Fruit fly (Drosophila melanogaster) whole organism, embryonic: Measurements from ENCODE around the gene CG10311.

Experiments
- Adf1 ChIP-seq: fragments of 200-800 bp; sonication (Bioruptor generic); IDR thresholded peaks from 2 replicates; pipeline ENCODE4 v1.3.6; 2022; ENCODE audit warnings: missing biosample characterization, missing genetic modification characterization
- Atf-2 ChIP-seq: fragments of 200-800 bp; sonication (Bioruptor generic); optimal IDR thresholded peaks from 2 replicates; lab custom pipeline; 2016; ENCODE audit warnings: missing biosample characterization, missing genetic modification characterization
- Atf6 ChIP-seq: fragments of 200-800 bp; sonication (Bioruptor generic); IDR thresholded peaks from 2 replicates; pipeline ENCODE4 v1.3.6; 2022; ENCODE audit warnings: missing biosample characterization, missing genetic modification characterization
- CG11723 ChIP-seq: fragments of 200-800 bp; sonication (Bioruptor generic); optimal IDR thresholded peaks from 2 replicates; lab custom pipeline; 2017; ENCODE audit warnings: missing biosample characterization, mild to moderate bottlenecking, missing genetic modification characterization
- CG12236 ChIP-seq: fragments of 200-800 bp; sonication (Bioruptor generic); optimal IDR thresholded peaks from 2 replicates; lab custom pipeline; 2016; ENCODE audit warnings: missing biosample characterization, missing genetic modification characterization
- CG12299 ChIP-seq: fragments of 200-800 bp; sonication (Bioruptor generic); optimal IDR thresholded peaks from 2 replicates; lab custom pipeline; 2018; ENCODE audit warnings: missing biosample characterization, mild to moderate bottlenecking, missing genetic modification characterization
- CG13624 ChIP-seq: fragments of 200-800 bp; sonication (Bioruptor generic); optimal IDR thresholded peaks from 2 replicates; lab custom pipeline; 2016; ENCODE audit warnings: missing biosample characterization, missing genetic modification characterization
- CG13775 ChIP-seq: fragments of 200-800 bp; sonication (Bioruptor generic); optimal IDR thresholded peaks from 3 replicates; lab custom pipeline; 2017; ENCODE audit warnings: missing biosample characterization, mild to moderate bottlenecking, missing genetic modification characterization
- CG15073 ChIP-seq: fragments of 200-800 bp; sonication (Bioruptor generic); optimal IDR thresholded peaks from 2 replicates; lab custom pipeline; 2016; ENCODE audit warnings: missing biosample characterization, missing genetic modification characterization
- CG15479 ChIP-seq: fragments of 200-800 bp; sonication (Bioruptor generic); optimal IDR thresholded peaks from 3 replicates; lab custom pipeline; 2019; ENCODE audit warnings: missing biosample characterization, mild to moderate bottlenecking, missing genetic modification characterization, moderate library complexity
- CG16863 ChIP-seq: fragments of 200-800 bp; sonication (Bioruptor generic); optimal IDR thresholded peaks from 3 replicates; lab custom pipeline; 2016; ENCODE audit warnings: missing biosample characterization, missing genetic modification characterization
- CG17328 ChIP-seq: fragments of 200-800 bp; sonication (Bioruptor generic); IDR thresholded peaks from 2 replicates; pipeline ENCODE4 v1.3.6; 2022; ENCODE audit warnings: missing biosample characterization, missing genetic modification characterization
- CG1792 ChIP-seq: fragments of 200-800 bp; sonication (Bioruptor generic); optimal IDR thresholded peaks from 2 replicates; lab custom pipeline; 2016; ENCODE audit warnings: missing biosample characterization, missing genetic modification characterization
- CG18599 ChIP-seq: fragments of 200-800 bp; sonication (Bioruptor generic); optimal IDR thresholded peaks from 3 replicates; lab custom pipeline; 2017; ENCODE audit warnings: missing biosample characterization, missing genetic modification characterization, mild to moderate bottlenecking, moderate library complexity, missing genetic modification reagents
- CG18619 ChIP-seq: fragments of 200-800 bp; sonication (Bioruptor generic); optimal IDR thresholded peaks from 3 replicates; lab custom pipeline; 2017; ENCODE audit warnings: missing biosample characterization, mild to moderate bottlenecking, missing genetic modification characterization
- CG2199 ChIP-seq: fragments of 200-800 bp; sonication (Bioruptor generic); IDR thresholded peaks from 3 replicates; pipeline ENCODE4 v1.3.6; 2022; ENCODE audit warnings: missing biosample characterization, missing genetic modification characterization
- CG32772 ChIP-seq: fragments of 200-800 bp; sonication (Bioruptor generic); IDR thresholded peaks from 2 replicates; pipeline ENCODE4 v1.3.6; 2022; ENCODE audit warnings: missing biosample characterization, missing genetic modification characterization
- CG5245 ChIP-seq: fragments of 200-800 bp; sonication (Bioruptor generic); optimal IDR thresholded peaks from 3 replicates; lab custom pipeline; 2016; ENCODE audit warnings: missing biosample characterization, missing genetic modification characterization
- CG5953 ChIP-seq: fragments of 200-800 bp; sonication (Bioruptor generic); IDR thresholded peaks from 2 replicates; pipeline ENCODE4 v1.3.6; 2022; ENCODE audit warnings: missing biosample characterization, missing genetic modification characterization
- CG6175 ChIP-seq: fragments of 200-800 bp; sonication (Bioruptor generic); IDR thresholded peaks from 3 replicates; pipeline ENCODE4 v1.3.6; 2022; ENCODE audit warnings: missing biosample characterization, missing genetic modification characterization
- CG6254 ChIP-seq: fragments of 200-800 bp; sonication (Bioruptor generic); optimal IDR thresholded peaks from 3 replicates; lab custom pipeline; 2017; ENCODE audit warnings: mild to moderate bottlenecking, missing biosample characterization, missing genetic modification reagents, missing genetic modification characterization
- CG6854 ChIP-seq: fragments of 200-800 bp; sonication (Bioruptor generic); optimal IDR thresholded peaks from 3 replicates; lab custom pipeline; 2017; ENCODE audit warnings: missing biosample characterization, mild to moderate bottlenecking, missing genetic modification characterization
- CG8478 ChIP-seq: fragments of >200 bp; optimal IDR thresholded peaks from 2 replicates; lab custom pipeline; 2018
- D ChIP-seq, 2 experiments: fragments of 200-800 bp in 1 of 2; fragments of >200 bp in 1 of 2; sonication (Bioruptor generic) in 1 of 2; optimal IDR thresholded peaks; 2 replicates in 1 of 2; 3 replicates in 1 of 2; lab custom pipeline; 2017; ENCODE audit warnings: mild to moderate bottlenecking in 1 of 2, missing biosample characterization in 1 of 2, missing genetic modification characterization in 1 of 2, missing genetic modification reagents in 1 of 2
- D19A ChIP-seq: fragments of 200-800 bp; optimal IDR thresholded peaks from 3 replicates; lab custom pipeline; 2019; ENCODE audit warnings: missing biosample characterization, mild to moderate bottlenecking, missing genetic modification characterization, moderate library complexity
- Hmr ChIP-seq: fragments of 200-800 bp; sonication (Bioruptor generic); optimal IDR thresholded peaks from 3 replicates; lab custom pipeline; 2017; ENCODE audit warnings: mild to moderate bottlenecking, missing biosample characterization, missing genetic modification reagents, missing genetic modification characterization
- Kr ChIP-seq: fragments of 200-800 bp; sonication (Bioruptor generic); optimal IDR thresholded peaks from 2 replicates; lab custom pipeline; 2017; ENCODE audit warnings: missing biosample characterization, mild to moderate bottlenecking, missing genetic modification characterization
- Lhr ChIP-seq: fragments of 200-800 bp; sonication (Bioruptor generic); optimal IDR thresholded peaks from 3 replicates; lab custom pipeline; 2017; ENCODE audit warnings: mild to moderate bottlenecking, missing biosample characterization, missing genetic modification reagents, missing genetic modification characterization
- Med ChIP-seq: fragments of 200-800 bp; sonication (Bioruptor generic); peaks from one replicate; lab custom pipeline; 2016; ENCODE audit warnings: missing biosample characterization, missing genetic modification characterization, mild to moderate bottlenecking, inconsistent platforms, moderate library complexity
- Nf-YB ChIP-seq: fragments of 200-800 bp; sonication (Bioruptor generic); optimal IDR thresholded peaks from 3 replicates; lab custom pipeline; 2019; ENCODE audit warnings: missing biosample characterization, mild to moderate bottlenecking, missing genetic modification characterization, moderate library complexity
- Nf-YC ChIP-seq: fragments of 200-800 bp; optimal IDR thresholded peaks from 3 replicates; lab custom pipeline; 2019; ENCODE audit warnings: missing biosample characterization, mild to moderate bottlenecking, missing genetic modification characterization, moderate library complexity
- Poxn ChIP-seq: fragments of 200-800 bp; sonication (Bioruptor generic); IDR thresholded peaks from 2 replicates; pipeline ENCODE4 v1.3.6; 2022; ENCODE audit warnings: missing biosample characterization, missing genetic modification characterization
- Rfx ChIP-seq: fragments of 200-800 bp; sonication (Bioruptor generic); IDR thresholded peaks from 2 replicates; pipeline ENCODE4 v1.3.6; 2022; ENCODE audit warnings: missing biosample characterization, missing genetic modification characterization
- ab ChIP-seq: fragments of 200-800 bp; sonication (Bioruptor generic); optimal IDR thresholded peaks from 2 replicates; lab custom pipeline; 2016; ENCODE audit warnings: missing biosample characterization, missing genetic modification characterization
- caup ChIP-seq: fragments of 200-800 bp; sonication (Bioruptor generic); optimal IDR thresholded peaks from 3 replicates; lab custom pipeline; 2017; ENCODE audit warnings: missing biosample characterization, mild to moderate bottlenecking, missing genetic modification characterization, moderate library complexity; ENCODE audit not compliant: severe bottlenecking
- chm ChIP-seq: fragments of 200-800 bp; sonication (Bioruptor generic); IDR thresholded peaks from 2 replicates; pipeline ENCODE4 v1.3.6; 2022; ENCODE audit warnings: missing biosample characterization, missing genetic modification characterization
- ci ChIP-seq: fragments of 200-800 bp; sonication (Bioruptor generic); IDR thresholded peaks from 3 replicates; pipeline ENCODE4 v1.3.6; 2022; ENCODE audit warnings: missing biosample characterization, missing genetic modification characterization
- crc ChIP-seq: fragments of 200-800 bp; sonication (Bioruptor generic); optimal IDR thresholded peaks from 2 replicates; lab custom pipeline; 2016; ENCODE audit warnings: missing biosample characterization, missing genetic modification characterization
- dati ChIP-seq: fragments of 200-800 bp; sonication (Bioruptor generic); IDR thresholded peaks from 2 replicates; pipeline ENCODE4 v1.3.6; 2022; ENCODE audit warnings: missing biosample characterization, missing genetic modification characterization
- fd102C ChIP-seq: fragments of 200-800 bp; sonication (Bioruptor generic); optimal IDR thresholded peaks from 2 replicates; lab custom pipeline; 2018; ENCODE audit warnings: missing biosample characterization, mild to moderate bottlenecking, missing genetic modification characterization, moderate library complexity
- fru ChIP-seq: fragments of >200 bp; optimal IDR thresholded peaks from 2 replicates; lab custom pipeline; 2017
- gcm2 ChIP-seq: fragments of 200-800 bp; sonication (Bioruptor generic); optimal IDR thresholded peaks from 2 replicates; lab custom pipeline; 2016; ENCODE audit warnings: missing biosample characterization, missing genetic modification characterization
- grn ChIP-seq: fragments of 200-800 bp; sonication (Bioruptor generic); optimal IDR thresholded peaks from 3 replicates; lab custom pipeline; 2017; ENCODE audit warnings: missing biosample characterization, missing genetic modification characterization
- hkb ChIP-seq, 2 experiments: fragments of 200-800 bp in 1 of 2; fragments of >200 bp in 1 of 2; sonication (Bioruptor generic) in 1 of 2; IDR thresholded peaks in 1 of 2; optimal IDR thresholded peaks in 1 of 2; 2 replicates each; pipeline versions ENCODE4 v1.3.6 to Lab custom; 2017 to 2022; ENCODE audit warnings: missing biosample characterization in 1 of 2, missing genetic modification characterization in 1 of 2
- insv ChIP-seq, 2 experiments: fragments of 200-800 bp; sonication (Bioruptor generic); optimal IDR thresholded peaks; 3 replicates each; lab custom pipeline; 2016 to 2018; ENCODE audit warnings: missing biosample characterization in 2 of 2, missing genetic modification characterization in 2 of 2
- lab ChIP-seq: fragments of 200-800 bp; sonication (Bioruptor generic); optimal IDR thresholded peaks from 3 replicates; lab custom pipeline; 2017; ENCODE audit warnings: missing biosample characterization, missing genetic modification characterization, mild to moderate bottlenecking, moderate library complexity, missing genetic modification reagents
- lilli ChIP-seq: fragments of 200-800 bp; sonication (Bioruptor generic); optimal IDR thresholded peaks from 3 replicates; lab custom pipeline; 2016; ENCODE audit warnings: missing biosample characterization, missing genetic modification characterization
- sd ChIP-seq: fragments of 200-800 bp; sonication (Bioruptor generic); optimal IDR thresholded peaks from 3 replicates; lab custom pipeline; 2018; ENCODE audit warnings: missing biosample characterization, mild to moderate bottlenecking, missing genetic modification characterization, moderate library complexity
- stwl ChIP-seq: fragments of 200-800 bp; sonication (Bioruptor generic); optimal IDR thresholded peaks from 3 replicates; lab custom pipeline; 2018; ENCODE audit warnings: missing biosample characterization, mild to moderate bottlenecking, missing genetic modification characterization, moderate library complexity
- tin ChIP-seq: fragments of 200-800 bp; sonication (Bioruptor generic); optimal IDR thresholded peaks from 3 replicates; lab custom pipeline; 2016; ENCODE audit warnings: missing biosample characterization, missing genetic modification characterization
- wdn ChIP-seq: fragments of 200-800 bp; sonication (Bioruptor generic); IDR thresholded peaks from 2 replicates; pipeline ENCODE4 v1.3.6; 2022; ENCODE audit warnings: missing biosample characterization, missing genetic modification characterization

Gene CG10311

DNA sequence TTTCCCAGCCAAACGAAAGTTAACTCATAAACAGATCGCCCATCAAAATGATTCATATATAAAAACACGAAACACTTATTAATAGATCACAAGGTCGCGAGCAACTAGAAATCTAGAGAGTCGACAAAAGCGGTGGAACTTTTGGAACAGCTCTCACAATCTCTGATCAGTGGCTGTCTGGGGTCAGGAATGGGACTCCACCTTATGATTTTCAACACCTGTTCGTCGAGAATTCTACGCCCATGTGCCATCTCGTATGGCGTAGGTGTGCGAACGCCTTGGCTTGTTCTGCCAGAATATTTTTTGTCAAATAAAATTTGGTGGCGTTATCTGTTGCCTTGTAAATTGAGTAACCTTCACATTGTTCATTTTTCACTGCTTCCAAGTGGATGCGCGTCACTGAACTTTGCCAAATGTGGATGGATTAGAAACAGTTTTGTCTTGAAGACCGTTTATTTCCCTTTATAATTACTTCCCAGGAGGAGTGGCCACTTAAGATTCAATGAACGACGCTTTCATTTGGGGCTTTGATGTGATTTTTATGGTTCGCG lies 1.3 kb downstream of the CG10311 start (continued):
- TF ChIP-seq ci (GFP tag; lab: Robert Waterston, UW) (peak; percentile 34; the same call in 1 of the 3 replicates), fd102C (GFP tag; lab: Kevin White, UChicago) (no peak), crc (GFP tag; lab: Kevin White, UChicago) (no peak), dati (GFP tag; lab: Robert Waterston, UW) (no peak), CG18599 (peak; percentile 79), caup (GFP tag; lab: Kevin White, UChicago) (peak; percentile 66), CG16863 (GFP tag; lab: Kevin White, UChicago) (no peak), insv (GFP tag; optimal IDR thresholded peaks at IDR 0.05; lab: Kevin White, UChicago) (no peak), CG32772 (GFP tag; lab: Robert Waterston, UW) (no peak), Nf-YB (GFP tag; lab: Kevin White, UChicago) (no peak), Nf-YC (tag; lab: Kevin White, UChicago) (no peak), CG11723 (GFP tag; lab: Kevin White, UChicago) (no peak), Atf-2 (no peak), CG5953 (no peak), Kr (GFP tag; lab: Kevin White, UChicago) (no peak), CG17328 (GFP tag; lab: Robert Waterston, UW) (no peak), CG5245 (GFP tag; lab: Kevin White, UChicago) (no peak), CG6175 (GFP tag; lab: Robert Waterston, UW) (no peak), tin (GFP tag; lab: Kevin White, UChicago) (no peak), CG1792 (GFP tag; lab: Kevin White, UChicago) (no peak), grn (no peak), CG13624 (peak; percentile 74), CG15073 (no peak), CG12299 (tag; lab: Kevin White, UChicago) (no peak), CG6254 (GFP tag; lab: Kevin White, UChicago) (no peak), stwl (tag; lab: Kevin White, UChicago) (no peak), gcm2 (GFP tag; lab: Kevin White, UChicago) (no peak), Poxn (GFP tag; lab: Robert Waterston, UW) (no peak), CG2199 (GFP tag; lab: Robert Waterston, UW) (no peak), wdn (GFP tag; lab: Robert Waterston, UW) (peak; percentile 61), Atf6 (GFP tag; lab: Robert Waterston, UW) (peak; percentile 64), lilli (GFP tag; lab: Kevin White, UChicago) (peak; percentile 68), CG6854 (no peak), sd (tag; lab: Kevin White, UChicago) (peak; percentile 93), CG13775 (peak; percentile 7), CG12236 (no peak), CG8478 (lab: Kevin White, UChicago) (no peak), CG18619 (GFP tag; lab: Kevin White, UChicago) (peak; percentile 39), chm (peak; percentile 40; the same call in 1 of the 2 replicates), fru (lab: Kevin White, UChicago) (no peak), Med (GFP tag; lab: Kevin White, UChicago) (peak; percentile 96), D (optimal IDR thresholded peaks at IDR 0.05; lab: Kevin White, UChicago) (no peak), D (GFP tag; optimal IDR thresholded peaks at IDR 0.05; lab: Kevin White, UChicago) (no peak), CG15479 (GFP tag; lab: Kevin White, UChicago) (no peak), ab (GFP tag; lab: Kevin White, UChicago) (no peak), hkb (optimal IDR thresholded peaks at IDR 0.05; lab: Kevin White, UChicago) (no peak), hkb (GFP tag; IDR thresholded peaks at IDR 0.05; lab: Robert Waterston, UW) (peak; percentile 35; the same call in 1 of the 2 replicates), Rfx (GFP tag; lab: Robert Waterston, UW) (peak; percentile 93), D19A (tag; lab: Kevin White, UChicago) (no peak), Adf1 (peak; percentile 29; the same call in 1 of the 2 replicates), lab (peak; percentile 73), Lhr (no peak), Hmr (GFP tag; lab: Kevin White, UChicago) (peak; percentile 71)
